Worm (Caenorhabditis elegans): Measurements from ENCODE around the gene pals-40.
"Not testable (repeated sequence)": the region's sequence is repeated elsewhere in the genome, so short reads cannot be mapped to it uniquely, and the experiment has no call there.

pals-40 gene

ce11 chrIII:1384092-1384491 is 6.3 kb upstream of the pals-40 start, which contains the start of the genes fbxa-138 and Y82E9BR.5 (continued):
- TF ChIP-seq pqm-1 (tag; optimal IDR thresholded peaks at IDR 0.05) (peak; percentile 88), ztf-7 (tag; optimal IDR thresholded peaks at IDR 0.05) (no peak), F26F4.8 (GFP tag; conservative IDR thresholded peaks at IDR 0.05) (no peak), ceh-28 (tag; optimal IDR thresholded peaks at IDR 0.05) (no peak), nhr-28 (tag; optimal IDR thresholded peaks at IDR 0.05) (peak; percentile 94), snpc-4 (tag; optimal IDR thresholded peaks at IDR 0.05) (no peak), set-16 (GFP tag; IDR thresholded peaks at IDR 0.05) (no peak), nhr-76 (tag; optimal IDR thresholded peaks at IDR 0.05) (no peak), zip-2 (tag; optimal IDR thresholded peaks at IDR 0.05) (no peak), jun-1 (tag; optimal IDR thresholded peaks at IDR 0.05) (no peak), zip-11 (GFP tag; IDR thresholded peaks at IDR 0.05) (no peak), ceh-32 (tag; optimal IDR thresholded peaks at IDR 0.05; ENCODE audit: poor library complexity) (no peak), ces-1 (GFP tag; optimal IDR thresholded peaks at IDR 0.05) (no peak), F10B5.3 (tag; optimal IDR thresholded peaks at IDR 0.05) (no peak), nhr-102 (tag; optimal IDR thresholded peaks at IDR 0.05) (no peak), hlh-11 (tag; optimal IDR thresholded peaks at IDR 0.05) (peak; percentile 49)

DNA sequence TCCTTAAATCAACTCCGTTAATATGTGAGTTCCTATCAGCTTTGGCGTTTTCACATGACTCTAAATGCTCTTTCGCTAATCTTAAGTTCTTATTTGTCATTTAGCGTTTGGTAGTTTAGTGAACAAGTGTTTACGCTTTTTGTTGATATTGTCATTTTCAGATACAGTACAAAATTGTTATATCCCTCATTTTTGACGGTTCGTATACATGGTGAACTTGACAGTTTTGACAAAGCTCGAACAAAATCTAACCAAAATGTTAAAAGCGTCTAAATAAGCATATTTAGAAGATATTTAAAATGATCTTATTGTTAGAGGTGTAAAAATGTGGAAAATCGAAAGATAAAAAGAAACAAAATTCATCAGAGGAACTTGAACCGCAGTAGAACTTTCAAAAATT is 5.7 kb upstream of the pals-40 start:
- TF ChIP-seq aha-1 (tag) (peak; percentile 90), F44E2.7 (GFP tag; IDR thresholded peaks at IDR 0.05) (no peak), sdz-12 (GFP tag; optimal IDR thresholded peaks at IDR 0.05) (no peak)

- TF ChIP-seq daf-12 (tag; optimal IDR thresholded peaks at IDR 0.05) (no peak), unc-130 (GFP tag; optimal IDR thresholded peaks at IDR 0.05) (no peak), daf-8 (GFP tag; IDR thresholded peaks at IDR 0.05) (no peak), ceh-32 (tag; optimal IDR thresholded peaks at IDR 0.05; ENCODE audit: poor library complexity) (no peak), pha-4 (GFP tag; IDR thresholded peaks at IDR 0.05) (no peak), pha-4 (tag; optimal IDR thresholded peaks at IDR 0.05) (no peak), snpc-4 (tag; optimal IDR thresholded peaks at IDR 0.05) (no peak), ztf-11 (tag; optimal IDR thresholded peaks at IDR 0.05) (no peak), D1046.2 (GFP tag; IDR thresholded peaks at IDR 0.05) (no peak), lin-39 (tag; optimal IDR thresholded peaks at IDR 0.05) (no peak), spr-3 (GFP tag; optimal IDR thresholded peaks at IDR 0.05) (no peak), lin-38 (GFP tag; IDR thresholded peaks at IDR 0.05) (no peak), nhr-25 (tag; optimal IDR thresholded peaks at IDR 0.05; ENCODE audit: borderline replicate concordance, insufficient read depth) (no peak), T20F7.1 (GFP tag; optimal IDR thresholded peaks at IDR 0.05) (no peak), ZK546.5 (tag; optimal IDR thresholded peaks at IDR 0.05) (no peak), saeg-2 (GFP tag; IDR thresholded peaks at IDR 0.05) (no peak), zip-2 (tag; optimal IDR thresholded peaks at IDR 0.05) (no peak), nhr-42 (GFP tag; IDR thresholded peaks at IDR 0.05) (no peak), egl-27 (tag; optimal IDR thresholded peaks at IDR 0.05) (no peak), lim-7 (GFP tag; IDR thresholded peaks at IDR 0.05) (no peak), F26F4.8 (GFP tag; conservative IDR thresholded peaks at IDR 0.05) (no peak)
Observed at ce11 chrIII:1380535-1381274, 2.9 kb upstream of the pals-40 start, which contains the start of the genes pals-21 and Y82E9BR.6. pals-21 (minus strand) TSS chrIII:1380635. Y82E9BR.6 (plus strand) TSS chrIII:1381224.

DNA sequence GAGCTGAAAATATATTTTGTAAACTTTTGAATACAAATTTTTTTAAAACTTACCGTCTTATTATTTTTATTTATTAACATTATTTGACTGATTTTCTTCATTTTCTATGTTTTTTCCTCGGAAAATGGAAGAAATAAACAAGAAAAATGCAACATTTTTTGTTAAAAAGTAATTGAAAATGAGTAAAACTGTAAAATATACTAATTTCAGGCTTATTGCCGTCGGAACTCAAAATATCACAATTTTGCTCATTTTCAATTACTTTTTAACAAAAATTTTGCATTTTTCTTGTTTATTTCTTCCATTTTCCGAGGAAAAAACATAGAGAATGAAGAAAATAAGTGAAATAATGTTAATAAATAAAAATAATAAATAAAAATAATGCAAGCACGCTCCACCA is 2.3 kb downstream of the pals-40 start, which contains the start of gene Y82E9BR.10:
Y82E9BR.10 (minus strand) TSS at position 101 of the 400 bp plus-strand sequence.
- not testable (repeated sequence) for TF ChIP-seq ctbp-1 (GFP tag; IDR thresholded peaks at IDR 0.05); lin-39 (tag; optimal IDR thresholded peaks at IDR 0.05); Y48G9A.11 (GFP tag; IDR thresholded peaks at IDR 0.05)

Measured in whole organism, L4 larva.